Fruit fly (Drosophila melanogaster) whole organism, wandering third instar larva: Measurements from ENCODE around the gene CG7872.

Source experiments
- Abd-B ChIP-seq: fragments of >200 bp; optimal IDR thresholded peaks from 2 replicates; lab custom pipeline; 2017; ENCODE audit warnings: missing biosample characterization, missing genetic modification characterization
- CG32264 ChIP-seq: fragments of 200-800 bp; sonication (Bioruptor generic); optimal IDR thresholded peaks from 2 replicates; lab custom pipeline; 2016; ENCODE audit warnings: missing biosample characterization, missing genetic modification characterization
- CG9705 ChIP-seq: fragments of 200-800 bp; sonication (Bioruptor generic); optimal IDR thresholded peaks from 2 replicates; lab custom pipeline; 2018; ENCODE audit warnings: missing biosample characterization, mild to moderate bottlenecking, missing genetic modification characterization
- CrebA ChIP-seq: fragments of 200-800 bp; sonication (Bioruptor generic); optimal IDR thresholded peaks from 2 replicates; lab custom pipeline; 2016; ENCODE audit warnings: missing biosample characterization, mild to moderate bottlenecking, missing genetic modification characterization, borderline replicate concordance
- Dfd ChIP-seq: fragments of >200 bp; optimal IDR thresholded peaks from 2 replicates; lab custom pipeline; 2017; ENCODE audit warnings: missing biosample characterization, missing genetic modification characterization
- Dif ChIP-seq: fragments of 200-275, 200-300 bp; sonication (Bioruptor generic); optimal IDR thresholded peaks from 2 replicates; lab custom pipeline; 2018; ENCODE audit warnings: missing biosample characterization, missing genetic modification characterization; ENCODE audit not compliant: partially characterized antibody
- GATAd ChIP-seq: sonication (Bioruptor generic); optimal IDR thresholded peaks from 2 replicates; lab custom pipeline; 2016; ENCODE audit warnings: missing biosample characterization, missing genetic modification characterization
- HLH106 ChIP-seq: fragments of 200-800 bp; optimal IDR thresholded peaks from 3 replicates; lab custom pipeline; 2019; ENCODE audit warnings: missing biosample characterization, mild to moderate bottlenecking, missing genetic modification characterization, moderate library complexity
- Hnf4 ChIP-seq: fragments of 200-800 bp; sonication (Bioruptor generic); optimal IDR thresholded peaks from 2 replicates; lab custom pipeline; 2016; ENCODE audit warnings: missing biosample characterization, mild to moderate bottlenecking, missing genetic modification characterization
- Hr78 ChIP-seq: fragments of >200 bp; optimal IDR thresholded peaks from 2 replicates; lab custom pipeline; 2017; ENCODE audit warnings: missing biosample characterization, missing genetic modification characterization
- Hr83 ChIP-seq: fragments of 200-300 bp; sonication (Bioruptor generic); optimal IDR thresholded peaks from 2 replicates; lab custom pipeline; 2016; ENCODE audit warnings: missing biosample characterization, mild to moderate bottlenecking, missing genetic modification characterization, moderate library complexity; ENCODE audit not compliant: poor library complexity, severe bottlenecking
- Jra ChIP-seq: sonication (Bioruptor generic); optimal IDR thresholded peaks from 2 replicates; lab custom pipeline; 2016; ENCODE audit warnings: missing biosample characterization, missing genetic modification characterization
- Mio ChIP-seq: sonication (Bioruptor generic); optimal IDR thresholded peaks from 2 replicates; lab custom pipeline; 2016; ENCODE audit warnings: missing biosample characterization, missing genetic modification characterization
- Myc ChIP-seq: fragments of >200 bp; optimal IDR thresholded peaks from 2 replicates; lab custom pipeline; 2017
- N ChIP-seq: fragments of >200 bp; optimal IDR thresholded peaks from 2 replicates; lab custom pipeline; 2018; ENCODE audit warnings: missing biosample characterization, missing external identifiers, missing genetic modification characterization
- OdsH ChIP-seq: fragments of 200-800 bp; sonication (Bioruptor generic); optimal IDR thresholded peaks from 2 replicates; lab custom pipeline; 2016; ENCODE audit warnings: missing biosample characterization, mild to moderate bottlenecking, missing genetic modification characterization
- Rel ChIP-seq, 2 experiments: fragments of 200-800 bp; sonication (Bioruptor generic) in 1 of 2; optimal IDR thresholded peaks; 2 replicates in 1 of 2; 3 replicates in 1 of 2; lab custom pipeline; 2016 to 2019; ENCODE audit warnings: mild to moderate bottlenecking in 2 of 2, missing biosample characterization in 2 of 2, missing genetic modification characterization in 2 of 2, moderate library complexity in 1 of 2
- Sp1 ChIP-seq: fragments of 200-800 bp; sonication (Bioruptor generic); optimal IDR thresholded peaks from 3 replicates; lab custom pipeline; 2019; ENCODE audit warnings: missing biosample characterization, mild to moderate bottlenecking, missing genetic modification characterization, moderate library complexity
- Vsx2 ChIP-seq: fragments of 200-300, 225-300 bp; sonication (Bioruptor generic); optimal IDR thresholded peaks from 2 replicates; lab custom pipeline; 2018; ENCODE audit warnings: missing biosample characterization, missing genetic modification characterization; ENCODE audit not compliant: partially characterized antibody
- br ChIP-seq: fragments of 200-800 bp; sonication (Bioruptor generic); optimal IDR thresholded peaks from 2 replicates; lab custom pipeline; 2016; ENCODE audit warnings: missing biosample characterization, missing genetic modification characterization
- brk ChIP-seq: fragments of 200-800 bp; sonication (Bioruptor generic); optimal IDR thresholded peaks from 2 replicates; lab custom pipeline; 2016; ENCODE audit warnings: missing biosample characterization, mild to moderate bottlenecking, missing genetic modification characterization
- dl ChIP-seq, 2 experiments: fragments of 175-275, 200-275 bp in 1 of 2; fragments of 200-275 bp in 1 of 2; sonication (Bioruptor generic); optimal IDR thresholded peaks; lab custom pipeline; 2018; ENCODE audit warnings: mild to moderate bottlenecking in 2 of 2, missing biosample characterization in 2 of 2, missing genetic modification characterization in 2 of 2, moderate library complexity in 2 of 2; ENCODE audit not compliant: partially characterized antibody in 2 of 2, insufficient read depth in 1 of 2
- dmrt93B ChIP-seq: fragments of 200-800 bp; sonication (Bioruptor generic); optimal IDR thresholded peaks from 2 replicates; lab custom pipeline; 2018; ENCODE audit warnings: missing biosample characterization, mild to moderate bottlenecking, missing genetic modification characterization
- dsf ChIP-seq: sonication (Bioruptor generic); optimal IDR thresholded peaks from 2 replicates; lab custom pipeline; 2016; ENCODE audit warnings: missing biosample characterization, missing genetic modification characterization, borderline replicate concordance
- ey ChIP-seq: fragments of 200-800 bp; sonication (Bioruptor generic); optimal IDR thresholded peaks from 2 replicates; lab custom pipeline; 2016; ENCODE audit warnings: missing biosample characterization, missing genetic modification characterization
- foxo ChIP-seq, 2 experiments: fragments of 200-800 bp; sonication (Bioruptor generic); optimal IDR thresholded peaks; 2 replicates in 1 of 2; 3 replicates in 1 of 2; lab custom pipeline; 2016 to 2017; ENCODE audit warnings: missing biosample characterization in 2 of 2, missing genetic modification characterization in 2 of 2
- fru ChIP-seq: fragments of 200-800 bp; sonication (Bioruptor generic); optimal IDR thresholded peaks from 3 replicates; lab custom pipeline; 2016; ENCODE audit warnings: missing biosample characterization, mild to moderate bottlenecking, missing genetic modification characterization
- h ChIP-seq: fragments of 200-800 bp; sonication (Bioruptor generic); optimal IDR thresholded peaks from 3 replicates; lab custom pipeline; 2016; ENCODE audit warnings: missing biosample characterization, mild to moderate bottlenecking, missing genetic modification characterization
- jim ChIP-seq: fragments of 175-275, 200-325 bp; sonication (Bioruptor generic); optimal IDR thresholded peaks from 2 replicates; lab custom pipeline; 2016; ENCODE audit warnings: missing biosample characterization, mild to moderate bottlenecking, missing genetic modification characterization
- lola ChIP-seq: fragments of >200 bp; optimal IDR thresholded peaks from 2 replicates; lab custom pipeline; 2017; ENCODE audit warnings: missing biosample characterization, missing genetic modification characterization
- pan ChIP-seq: fragments of >200 bp; optimal IDR thresholded peaks from 2 replicates; lab custom pipeline; 2017
- psq ChIP-seq: fragments of 200-800 bp; sonication (Bioruptor generic); optimal IDR thresholded peaks from 3 replicates; lab custom pipeline; 2017; ENCODE audit warnings: missing biosample characterization, mild to moderate bottlenecking, missing genetic modification characterization, moderate library complexity
- rgr ChIP-seq: fragments of 200-800 bp; sonication (Bioruptor generic); optimal IDR thresholded peaks from 3 replicates; lab custom pipeline; 2016; ENCODE audit warnings: missing biosample characterization, mild to moderate bottlenecking, missing genetic modification characterization
- sage ChIP-seq: fragments of 200-800 bp; sonication (Bioruptor generic); optimal IDR thresholded peaks from 2 replicates; lab custom pipeline; 2016; ENCODE audit warnings: missing biosample characterization, mild to moderate bottlenecking, missing genetic modification characterization
- sv ChIP-seq: fragments of 200-800 bp; sonication (Bioruptor generic); optimal IDR thresholded peaks from 3 replicates; lab custom pipeline; 2016; ENCODE audit warnings: missing biosample characterization, missing genetic modification characterization
- tai ChIP-seq: sonication (Bioruptor generic); optimal IDR thresholded peaks from 2 replicates; lab custom pipeline; 2016; ENCODE audit warnings: missing biosample characterization, missing genetic modification characterization
- usp ChIP-seq: fragments of >200 bp; optimal IDR thresholded peaks from 2 replicates; lab custom pipeline; 2017; ENCODE audit warnings: missing biosample characterization, missing genetic modification characterization
- woc ChIP-seq: sonication (Bioruptor generic); optimal IDR thresholded peaks from 2 replicates; lab custom pipeline; 2016; ENCODE audit warnings: missing biosample characterization, mild to moderate bottlenecking, missing genetic modification characterization

Gene CG7872

DNA sequence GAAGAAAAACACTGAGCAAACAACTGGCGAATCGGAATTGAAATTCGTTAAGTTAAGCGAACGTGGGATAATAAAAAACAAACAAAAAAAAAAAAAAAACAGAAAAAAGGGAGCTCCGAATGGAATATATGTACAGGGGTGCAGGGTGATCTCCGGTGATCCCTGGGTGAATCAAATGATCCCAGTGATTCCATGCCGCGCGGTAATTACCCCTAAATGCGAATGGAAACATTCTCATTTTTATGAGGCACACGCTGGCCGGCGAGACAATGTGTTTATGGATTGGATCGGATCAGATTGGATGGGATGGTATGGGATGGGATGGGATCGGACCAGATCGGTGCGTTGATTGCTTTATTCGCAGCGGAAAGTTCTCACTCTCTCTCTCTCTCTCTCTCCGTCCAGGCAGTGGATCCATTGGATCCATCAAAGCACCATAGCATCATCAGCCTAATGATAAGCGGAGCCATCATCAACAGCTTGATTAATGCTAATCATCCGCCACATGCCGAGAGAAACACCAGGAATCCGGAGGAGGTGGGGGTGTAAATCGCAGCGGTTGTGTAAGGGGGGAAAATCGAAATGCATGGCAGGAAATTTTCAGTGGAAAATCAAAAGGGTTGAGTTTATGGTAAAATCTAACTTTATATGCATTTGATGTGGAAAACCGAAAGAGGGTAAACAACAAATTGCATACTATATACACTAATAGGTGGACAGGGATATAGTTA lies 32.4 kb upstream of the CG7872 start:
- TF ChIP-seq Dif (no peak), pan (lab: Kevin White, UChicago) (no peak), Dfd (GFP tag; lab: Kevin White, UChicago) (no peak), psq (GFP tag; lab: Kevin White, UChicago) (peak; percentile 1), Rel (GFP tag; optimal IDR thresholded peaks at IDR 0.05; lab: Kevin White, UChicago) (no peak), Rel (tag; optimal IDR thresholded peaks at IDR 0.05; lab: Kevin White, UChicago) (peak; percentile 76), Abd-B (GFP tag; lab: Kevin White, UChicago) (no peak)

DNA sequence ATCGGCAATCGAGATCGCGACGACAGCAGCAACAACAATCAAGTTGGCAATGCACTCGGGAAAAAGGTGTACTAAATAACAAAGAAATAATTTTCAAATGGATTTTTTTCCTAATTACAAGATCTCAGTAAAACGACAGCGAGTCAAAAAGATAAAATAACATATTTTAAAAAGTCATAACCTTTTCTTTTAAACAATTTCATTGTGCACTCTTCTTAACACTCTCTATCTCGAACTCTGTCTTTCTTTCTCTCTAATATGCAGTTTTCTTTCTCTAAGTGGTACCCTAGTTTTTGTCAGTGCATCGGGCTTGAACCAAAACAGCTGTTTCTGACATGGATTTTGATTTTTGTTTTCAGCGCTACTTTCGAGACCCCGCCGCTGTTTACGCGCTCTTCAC lies 28.9 kb upstream of the CG7872 start:
- TF ChIP-seq Vsx2 (no peak), br (GFP tag; lab: Kevin White, UChicago) (peak; percentile 29), sv (GFP tag; lab: Kevin White, UChicago) (peak; percentile 70), OdsH (GFP tag; lab: Kevin White, UChicago) (peak; percentile 28), fru (peak; percentile 61), Abd-B (GFP tag; lab: Kevin White, UChicago) (no peak), pan (lab: Kevin White, UChicago) (no peak), CG32264 (GFP tag; lab: Kevin White, UChicago) (no peak), CG9705 (no peak), tai (no peak), Dif (no peak), woc (no peak), usp (GFP tag; lab: Kevin White, UChicago) (no peak), brk (GFP tag; lab: Kevin White, UChicago) (no peak), N (GFP tag; lab: Kevin White, UChicago) (no peak), dmrt93B (GFP tag; lab: Kevin White, UChicago) (peak; percentile 38), Hr78 (GFP tag; lab: Kevin White, UChicago) (no peak), CrebA (GFP tag; lab: Kevin White, UChicago) (no peak), dl (GFP tag; optimal IDR thresholded peaks at IDR 0.05; lab: Kevin White, UChicago; ENCODE audit: insufficient read depth in 1 of 2, partially characterized antibody in 2 of 2) (no peak), dsf (no peak), Hnf4 (peak; percentile 23), HLH106 (tag; lab: Kevin White, UChicago) (peak; percentile 73), sage (GFP tag; lab: Kevin White, UChicago) (no peak), Mio (GFP tag; lab: Kevin White, UChicago) (no peak), rgr (peak; percentile 62), Rel (GFP tag; optimal IDR thresholded peaks at IDR 0.05; lab: Kevin White, UChicago) (no peak), Rel (tag; optimal IDR thresholded peaks at IDR 0.05; lab: Kevin White, UChicago) (peak; percentile 16), Sp1 (GFP tag; lab: Kevin White, UChicago) (peak; percentile 66), foxo (GFP tag; optimal IDR thresholded peaks at IDR 0.05; lab: Kevin White, UChicago) (peak in 1 of 2 experiments; percentile 50), ey (GFP tag; lab: Kevin White, UChicago) (peak; percentile 53), Myc (lab: Kevin White, UChicago) (no peak), h (GFP tag; lab: Kevin White, UChicago) (peak; percentile 70), lola (no peak), Jra (GFP tag; lab: Kevin White, UChicago) (no peak), Hr83 (GFP tag; lab: Kevin White, UChicago) (no peak), psq (GFP tag; lab: Kevin White, UChicago) (peak; percentile 44), Dfd (GFP tag; lab: Kevin White, UChicago) (no peak), GATAd (GFP tag; lab: Kevin White, UChicago) (no peak), jim (GFP tag; lab: Kevin White, UChicago) (no peak)
